Fruit fly (Drosophila melanogaster) Kc167 (cell line): ENCODE data around the gene Akh.

Source experiments
- Myc ChIP-seq: fragments of >200 bp; optimal IDR thresholded peaks from 2 replicates; lab custom pipeline; 2017; ENCODE audit warnings: missing external identifiers
- Sin3A ChIP-seq: fragments of >200 bp; optimal IDR thresholded peaks from 2 replicates; lab custom pipeline; 2018; ENCODE audit warnings: missing external identifiers
- h ChIP-seq: fragments of >200 bp; optimal IDR thresholded peaks from 3 replicates; lab custom pipeline; 2018; ENCODE audit warnings: missing external identifiers
- insv ChIP-seq: fragments of >200 bp; optimal IDR thresholded peaks from 3 replicates; lab custom pipeline; 2018; ENCODE audit warnings: missing external identifiers
- psq ChIP-seq: fragments of >200 bp; optimal IDR thresholded peaks from 2 replicates; lab custom pipeline; 2017; ENCODE audit warnings: missing external identifiers
- ttk ChIP-seq: sonication (Bioruptor generic); optimal IDR thresholded peaks from 2 replicates; lab custom pipeline; 2017; ENCODE audit warnings: missing external identifiers

Akh gene

DNA sequence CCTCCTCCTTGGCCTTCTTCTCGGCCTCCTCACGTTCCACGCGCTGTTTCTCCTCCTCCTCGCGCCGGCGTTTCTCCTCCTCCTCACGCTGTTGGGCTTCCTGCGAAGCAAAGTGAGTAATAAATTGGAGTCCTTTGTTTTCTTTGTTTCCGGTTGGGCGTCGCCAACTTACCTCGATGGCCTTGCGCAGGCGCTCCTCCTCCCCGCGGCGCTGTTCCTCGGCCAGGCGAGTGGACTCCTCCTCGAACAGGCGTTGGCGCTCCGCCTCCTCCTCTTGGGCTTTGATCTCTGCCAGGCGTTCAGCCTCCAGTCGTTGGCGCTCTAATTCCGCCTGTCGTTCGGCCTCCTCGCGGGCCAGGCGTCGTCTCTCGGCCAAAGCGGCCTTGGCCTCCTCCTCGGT, 15.6 kb upstream of the Akh start:
- TF ChIP-seq h (lab: Kevin White, UChicago) = no peak
- no peak for TF ChIP-seq ttk
- no peak for TF ChIP-seq insv (lab: Kevin White, UChicago)
- TF ChIP-seq Sin3A (lab: Kevin White, UChicago) = no peak
- no peak for TF ChIP-seq Myc (lab: Kevin White, UChicago)
- TF ChIP-seq psq (lab: Kevin White, UChicago) = no peak

DNA sequence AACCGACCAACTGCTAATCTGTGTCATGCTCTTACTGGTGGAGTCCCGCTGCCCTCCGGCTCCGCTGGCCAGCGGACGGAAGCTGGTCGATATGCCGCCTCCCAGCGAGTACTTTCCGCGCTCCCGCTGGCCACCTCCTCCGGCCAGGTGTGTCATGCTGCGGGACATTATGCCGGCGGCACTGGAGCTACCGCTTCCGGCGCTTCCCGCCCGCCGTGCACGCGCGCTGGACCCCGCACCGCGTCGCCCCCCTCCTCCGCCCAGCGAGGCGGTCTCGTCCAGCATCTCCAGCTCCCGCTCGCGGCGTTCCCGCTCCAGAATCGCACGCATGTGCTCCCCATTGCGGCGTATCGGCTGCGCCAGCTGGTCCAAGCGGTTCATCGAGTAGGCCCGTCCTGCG, 12.7 kb upstream of the Akh start:
- TF ChIP-seq ttk (no peak), psq (lab: Kevin White, UChicago) (no peak), Sin3A (lab: Kevin White, UChicago) (no peak), h (lab: Kevin White, UChicago) (no peak), Myc (lab: Kevin White, UChicago) (no peak), insv (lab: Kevin White, UChicago) (no peak)

DNA sequence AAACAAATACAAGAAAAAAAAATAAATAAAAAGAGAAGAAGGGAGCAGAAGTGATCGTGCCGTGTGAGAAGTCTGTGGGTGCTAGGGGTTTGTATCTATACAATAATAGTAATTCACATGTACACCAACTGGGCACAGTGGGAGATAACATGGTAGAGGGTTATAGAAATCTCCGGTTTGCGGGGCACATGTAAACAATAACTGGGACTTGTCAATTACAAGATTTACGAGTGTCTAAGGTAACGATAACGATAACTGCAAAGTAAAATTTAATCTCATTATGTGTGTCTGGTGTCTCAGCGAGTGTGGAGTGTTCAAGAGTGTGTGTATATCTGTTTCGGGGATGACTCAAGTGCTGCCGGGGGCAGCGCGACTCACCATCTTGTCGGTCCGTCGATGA, 10.5 kb upstream of the Akh start:
- TF ChIP-seq Myc (lab: Kevin White, UChicago) (no peak), ttk (no peak), Sin3A (lab: Kevin White, UChicago) (no peak), insv (lab: Kevin White, UChicago) (no peak), psq (lab: Kevin White, UChicago) (no peak), h (lab: Kevin White, UChicago) (no peak)

DNA sequence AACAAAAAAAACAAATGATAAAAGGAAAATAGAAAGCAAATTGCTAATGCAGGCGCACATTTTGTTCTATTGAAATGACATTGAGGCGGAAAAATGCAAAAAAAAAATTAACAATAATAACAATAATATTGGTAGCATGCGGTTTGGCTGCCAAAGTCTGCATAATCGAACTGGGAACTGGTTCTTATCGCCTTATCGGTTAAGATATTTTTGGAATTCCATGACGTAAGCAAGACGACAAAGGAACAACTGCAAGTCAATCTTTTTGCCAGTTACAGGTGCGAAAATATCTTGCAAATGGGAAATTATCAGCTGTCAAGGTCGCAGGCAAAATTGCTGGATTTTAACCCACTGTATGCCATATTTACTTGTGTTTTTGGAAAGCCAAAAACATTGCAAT, 8.7 kb upstream of the Akh start:
- no peak for TF ChIP-seq Sin3A (lab: Kevin White, UChicago)
- no peak for TF ChIP-seq h (lab: Kevin White, UChicago)
- no peak for TF ChIP-seq psq (lab: Kevin White, UChicago)
- no peak for TF ChIP-seq Myc (lab: Kevin White, UChicago)
- no peak for TF ChIP-seq insv (lab: Kevin White, UChicago)
- no peak for TF ChIP-seq ttk

DNA sequence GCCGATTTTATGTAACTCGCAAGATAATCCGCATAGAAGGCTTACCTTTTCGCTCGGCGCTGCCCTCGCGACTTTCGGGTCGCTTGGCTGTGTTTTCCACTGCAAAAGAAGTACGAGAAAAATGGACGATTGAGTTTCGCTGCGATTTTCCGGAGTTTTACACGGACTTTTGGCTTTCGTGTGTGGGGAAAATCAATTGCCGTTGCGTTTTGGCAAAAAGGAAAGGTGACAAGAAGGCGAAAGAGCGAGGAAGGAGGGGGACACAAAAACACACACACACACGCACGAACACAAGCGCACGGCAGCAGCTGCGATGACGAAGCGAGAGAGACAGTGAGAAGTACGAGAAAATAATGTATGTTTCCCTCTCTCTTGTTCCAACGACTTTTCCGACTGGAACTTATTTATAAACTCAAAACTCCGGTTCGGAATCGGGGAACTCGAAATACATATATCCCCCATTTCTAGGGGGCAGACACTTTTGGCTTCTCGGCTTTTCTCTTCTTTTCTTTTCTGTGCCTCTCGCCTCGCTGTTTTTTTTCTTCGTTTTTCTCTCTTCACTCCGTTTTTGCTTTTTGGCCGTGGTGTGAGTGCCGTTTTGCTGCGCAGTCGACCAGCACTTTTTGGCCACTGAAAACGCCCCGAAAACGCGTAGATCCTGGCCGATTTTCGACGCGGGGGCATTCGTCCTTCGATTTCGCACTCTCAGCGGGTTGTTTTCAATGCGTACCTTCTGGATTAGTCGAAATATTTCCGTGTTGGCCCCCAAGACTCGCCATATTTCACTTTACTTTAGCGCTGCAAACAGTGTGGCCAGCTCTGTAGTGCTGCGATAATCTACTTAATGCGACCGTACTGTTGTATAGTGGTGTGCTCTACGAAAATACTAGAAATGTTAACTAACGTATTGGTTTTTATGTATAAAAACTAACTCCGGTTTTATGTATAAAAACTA, 7.3 kb upstream of the Akh start, which contains the start of gene ens:
Gene ens (minus strand): TSS at position 827 of the 955 bp plus-strand sequence.
- TF ChIP-seq psq (lab: Kevin White, UChicago) = no peak
- no peak for TF ChIP-seq Sin3A (lab: Kevin White, UChicago)

DNA sequence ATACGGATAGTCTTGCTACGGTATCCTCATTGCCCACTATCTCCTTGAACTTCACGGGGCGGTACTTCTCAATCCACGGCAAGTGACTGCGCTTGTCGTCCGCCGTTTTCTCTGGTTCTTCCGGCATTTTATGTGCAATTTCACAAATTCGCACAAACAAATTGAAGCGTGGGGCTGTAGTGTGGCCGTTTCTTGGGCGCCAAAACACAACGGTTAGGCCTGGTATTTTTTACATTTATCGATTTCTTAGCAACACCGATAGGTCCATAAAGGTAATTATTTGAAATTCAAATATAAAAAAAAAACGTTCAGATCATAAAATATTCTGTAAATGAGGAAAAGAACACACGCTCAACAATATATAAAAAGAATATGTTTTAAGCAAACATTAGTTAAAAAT, 5.4 kb upstream of the Akh start, which contains the start of gene RfC4:
Gene RfC4 (minus strand): TSS at position 182 of the 400 bp plus-strand sequence.
- TF ChIP-seq insv (lab: Kevin White, UChicago) (no peak), ttk (no peak), psq (lab: Kevin White, UChicago) (no peak), Myc (lab: Kevin White, UChicago) (no peak), Sin3A (lab: Kevin White, UChicago) (no peak), h (lab: Kevin White, UChicago) (no peak)

DNA sequence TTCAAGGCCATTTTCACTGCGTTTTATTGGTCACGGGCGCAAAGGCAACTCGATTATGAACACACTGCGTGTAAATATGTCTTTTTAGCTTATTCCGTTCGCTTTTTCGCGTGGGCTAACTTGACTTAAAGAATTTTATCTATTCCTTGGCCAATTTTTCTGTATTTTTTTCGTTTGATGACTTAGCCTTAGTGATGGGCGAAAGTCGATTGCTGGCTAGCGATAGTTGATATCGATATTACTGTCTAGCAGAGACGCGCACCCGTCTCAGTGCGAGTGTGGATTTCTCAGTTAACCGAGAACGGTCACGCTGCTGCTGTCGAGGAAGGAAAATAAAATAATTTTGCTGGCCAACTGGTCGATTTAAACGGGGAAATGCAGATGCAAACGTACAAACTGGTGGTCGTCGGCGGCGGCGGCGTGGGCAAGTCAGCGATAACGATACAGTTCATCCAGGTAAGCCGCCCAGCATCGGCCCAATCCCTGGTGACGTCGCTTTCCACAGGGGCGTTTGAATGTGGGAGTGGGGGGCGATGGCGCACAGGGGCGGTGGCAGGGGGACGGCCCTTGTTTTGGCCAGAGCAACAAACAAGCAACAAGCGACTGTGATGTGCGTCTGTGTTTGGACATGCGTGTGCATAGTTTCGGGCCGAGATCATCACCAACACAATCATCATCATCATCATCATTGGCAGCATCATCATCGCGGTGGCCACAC, 2.3 kb upstream of the Akh start, which contains the start of the genes Rop and Ras64B:
Gene Rop (minus strand): TSS at position 193 of the 718 bp plus-strand sequence.
Gene Ras64B (plus strand): TSS at position 273 of the 718 bp plus-strand sequence.
- TF ChIP-seq Sin3A (lab: Kevin White, UChicago) = no peak
- TF ChIP-seq psq (lab: Kevin White, UChicago) = no peak
- TF ChIP-seq h (lab: Kevin White, UChicago) = no peak
- no peak for TF ChIP-seq insv (lab: Kevin White, UChicago)
- no peak for TF ChIP-seq Myc (lab: Kevin White, UChicago)
- TF ChIP-seq ttk = no peak

DNA sequence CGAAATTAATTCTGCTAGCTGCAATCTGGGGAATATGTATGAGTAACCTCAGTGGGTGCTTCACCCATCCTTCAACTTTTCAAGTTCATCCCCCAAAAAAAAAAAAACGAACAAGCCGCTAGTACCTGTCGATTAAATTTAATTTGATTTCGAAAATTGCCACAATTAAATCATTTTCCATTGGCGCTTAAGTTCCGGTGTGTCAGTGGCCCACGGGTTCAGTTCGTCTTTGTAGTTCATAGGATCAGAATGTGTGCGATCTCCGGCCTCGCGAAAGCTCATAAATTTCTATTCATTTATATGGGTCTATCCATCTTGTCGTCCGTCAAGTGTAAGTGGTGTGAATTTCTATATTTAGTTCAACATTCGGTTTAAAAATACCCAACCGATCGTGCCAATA, 797 bp downstream of the Akh start, which contains the start of gene CG32260:
Gene CG32260 (plus strand): TSS at position 301 of the 400 bp plus-strand sequence.
- TF ChIP-seq Myc (lab: Kevin White, UChicago) (no peak), h (lab: Kevin White, UChicago) (no peak)

DNA sequence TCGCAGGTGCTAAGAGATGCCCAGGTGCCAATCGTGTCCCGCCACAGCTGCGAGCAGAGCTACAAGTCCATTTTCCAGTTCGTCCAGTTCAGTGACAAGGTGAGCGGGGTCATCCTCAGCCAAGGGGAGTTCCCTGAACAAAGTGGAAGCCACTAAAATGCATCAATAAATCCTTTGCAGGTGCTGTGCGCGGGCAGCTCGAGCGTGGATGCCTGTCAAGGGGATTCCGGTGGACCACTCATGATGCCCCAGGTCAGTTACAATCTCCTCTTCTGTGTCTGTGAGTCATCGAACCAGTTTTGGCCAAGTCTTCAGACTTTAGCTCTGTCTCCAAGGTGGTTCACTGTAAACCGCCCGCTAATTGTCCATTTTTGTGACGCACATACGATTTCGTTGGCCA, 4.0 kb downstream of the Akh start:
- TF ChIP-seq Myc (lab: Kevin White, UChicago) (no peak), Sin3A (lab: Kevin White, UChicago) (no peak), psq (lab: Kevin White, UChicago) (no peak), ttk (no peak), insv (lab: Kevin White, UChicago) (no peak), h (lab: Kevin White, UChicago) (no peak)

DNA sequence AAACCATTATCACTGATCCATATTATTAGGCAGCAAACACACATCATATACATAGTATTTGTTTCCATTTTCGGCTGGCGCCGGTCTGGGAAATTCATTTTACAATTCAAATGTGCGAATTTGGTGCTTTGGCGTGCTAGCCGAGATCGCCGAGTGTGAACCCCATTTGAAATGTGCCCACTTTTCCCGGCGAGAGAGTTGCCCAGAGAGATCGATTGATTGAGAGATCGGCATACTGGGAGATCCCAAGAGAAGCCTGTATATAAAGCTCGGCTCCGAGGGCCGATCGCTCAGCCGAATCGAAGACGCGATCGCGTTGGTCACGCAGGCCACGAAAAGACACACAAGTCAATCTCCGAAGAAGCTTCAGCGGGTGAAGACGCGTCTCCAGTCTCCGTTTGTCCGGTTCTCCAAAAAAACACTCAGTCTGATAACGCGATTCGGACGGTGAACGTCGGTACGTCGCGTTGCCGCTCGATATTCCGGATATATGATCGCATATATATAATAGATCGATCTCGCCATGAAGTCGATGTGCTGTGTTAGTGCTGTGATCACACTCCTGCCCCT, 7.2 kb downstream of the Akh start, which contains the start of gene CG1299:
Gene CG1299 (plus strand): TSS at position 291 of the 570 bp plus-strand sequence.
- TF ChIP-seq Sin3A (lab: Kevin White, UChicago) (no peak), ttk (no peak), h (lab: Kevin White, UChicago) (no peak), psq (lab: Kevin White, UChicago) (no peak), Myc (lab: Kevin White, UChicago) (no peak), insv (lab: Kevin White, UChicago) (no peak)

DNA sequence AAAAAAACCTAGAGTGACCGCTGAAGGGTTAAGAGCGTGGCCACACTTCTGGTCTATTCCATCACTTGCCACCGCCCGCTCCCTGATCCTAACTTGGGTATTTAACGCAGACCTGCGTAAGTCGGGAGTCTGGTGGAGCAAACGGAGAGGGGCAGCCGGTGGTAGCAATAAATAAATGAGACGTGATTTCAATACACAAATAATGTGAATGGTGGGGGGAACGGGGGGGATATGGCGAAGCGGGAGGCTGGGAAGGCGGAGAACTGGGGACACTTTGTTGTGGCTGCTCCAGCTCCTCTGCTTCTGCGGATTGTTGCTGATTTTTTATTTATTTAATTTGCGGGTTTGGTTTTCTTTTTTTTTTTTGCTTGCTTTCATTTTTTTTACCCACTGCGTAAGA, 16.6 kb downstream of the Akh start:
- TF ChIP-seq h (lab: Kevin White, UChicago) (no peak), insv (lab: Kevin White, UChicago) (no peak), psq (lab: Kevin White, UChicago) (no peak), Sin3A (lab: Kevin White, UChicago) (no peak), Myc (lab: Kevin White, UChicago) (no peak), ttk (no peak)
